Worm (Caenorhabditis elegans) whole organism, late embryonic: ENCODE data around the gene F15H10.9.

Experiments used
- F13H6.1 ChIP-seq: sonication (generic microtip); optimal IDR thresholded peaks from 2 replicates; lab custom pipeline; 2016; ENCODE audit warnings: missing genetic modification characterization, missing compliant biosample characterization
- K09A11.1 ChIP-seq: sonication (generic microtip); optimal IDR thresholded peaks from 2 replicates; lab custom pipeline; 2017; ENCODE audit warnings: antibody characterized with exemption, mild to moderate bottlenecking, missing genetic modification characterization, missing compliant biosample characterization; ENCODE audit not compliant: insufficient read depth
- ama-1 ChIP-seq: fragments of 150-350 bp; optimal IDR thresholded peaks from 2 replicates; lab custom pipeline; 2014
- ceh-2 ChIP-seq: sonication (generic microtip); optimal IDR thresholded peaks from 2 replicates; lab custom pipeline; 2016; ENCODE audit warnings: missing genotype, missing genetic modification characterization, missing compliant biosample characterization
- ceh-9 ChIP-seq: sonication (generic microtip); optimal IDR thresholded peaks from 2 replicates; lab custom pipeline; 2016; ENCODE audit warnings: mild to moderate bottlenecking, missing genetic modification characterization, inconsistent platforms, missing compliant biosample characterization
- elt-4 ChIP-seq: sonication (generic microtip); optimal IDR thresholded peaks from 2 replicates; lab custom pipeline; 2016; ENCODE audit warnings: missing genetic modification characterization, missing compliant biosample characterization
- mec-3 ChIP-seq: sonication (generic microtip); optimal IDR thresholded peaks from 2 replicates; lab custom pipeline; 2016; ENCODE audit warnings: borderline replicate concordance, missing genetic modification characterization, missing compliant biosample characterization
- pax-1 ChIP-seq: fragments of 150-350 bp; optimal IDR thresholded peaks from 2 replicates; lab custom pipeline; 2014; ENCODE audit warnings: missing biosample characterization, missing genetic modification characterization
- pha-4 ChIP-seq: fragments of 150-350 bp; optimal IDR thresholded peaks from 2 replicates; lab custom pipeline; 2018; ENCODE audit warnings: missing biosample characterization, missing genetic modification reagents, missing genetic modification characterization
- rnt-1 ChIP-seq: sonication (generic microtip); optimal IDR thresholded peaks from 2 replicates; lab custom pipeline; 2016; ENCODE audit warnings: missing genetic modification characterization, missing compliant biosample characterization

DNA sequence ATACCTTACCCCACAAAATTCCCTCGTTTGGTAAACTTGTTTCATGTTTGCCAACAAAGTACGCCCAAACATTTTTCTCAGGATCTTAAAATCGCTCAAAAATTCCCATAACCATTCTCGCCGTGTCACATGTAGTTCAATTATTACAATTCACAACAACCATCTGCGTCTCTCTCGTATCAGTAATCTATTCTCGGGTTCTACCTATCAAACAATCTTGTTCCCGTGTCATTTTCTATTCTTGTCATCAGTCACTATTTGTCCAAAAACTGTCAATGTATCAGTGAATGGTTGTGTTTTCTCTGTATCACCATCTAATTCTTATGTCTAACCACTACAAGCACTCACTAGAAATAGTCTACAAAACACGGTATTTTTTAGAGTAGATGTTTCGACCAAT lies 43.3 kb downstream of the F15H10.9 start:
- TF ChIP-seq mec-3 (tag; lab: Kevin White, UChicago) (no peak), rnt-1 (tag; lab: Kevin White, UChicago) (no peak), pax-1 (tag; lab: Kevin White, UChicago) (no peak), pha-4 (no peak), ceh-9 (tag; lab: Kevin White, UChicago) (no peak), ceh-2 (tag; lab: Kevin White, UChicago) (no peak), F13H6.1 (no peak), elt-4 (tag; lab: Kevin White, UChicago) (no peak), ama-1 (lab: Kevin White, UChicago) (no peak), K09A11.1 (tag; lab: Kevin White, UChicago) (no peak)
